Worm (Caenorhabditis elegans) whole organism, L4 larva: ENCODE results near the gene alh-3.

Experiments used
- ZK337.2 ChIP-seq: fragments of 200-800 bp; sonication (Bioruptor generic); IDR thresholded peaks from 2 replicates; pipeline ENCODE4 v1.3.6; 2022; ENCODE audit warnings: missing genetic modification reagents, missing genetic modification characterization, missing compliant biosample characterization
- dmd-8 ChIP-seq: fragments of 200-800 bp; sonication (Bioruptor generic); IDR thresholded peaks from 2 replicates; pipeline ENCODE4 v1.3.6; 2022; ENCODE audit warnings: missing genetic modification characterization, missing compliant biosample characterization
- fkh-10 ChIP-seq: fragments of 150-350 bp; optimal IDR thresholded peaks from 2 replicates; lab custom pipeline; 2014; ENCODE audit warnings: missing biosample characterization, missing genetic modification reagents, missing genetic modification characterization
- nhr-41 ChIP-seq: fragments of 200-800 bp; sonication (Bioruptor generic); IDR thresholded peaks from 2 replicates; pipeline ENCODE4 v1.3.6; 2022; ENCODE audit warnings: missing genetic modification reagents, missing genetic modification characterization, missing compliant biosample characterization
- nhr-77 ChIP-seq: fragments of 150-350 bp; optimal IDR thresholded peaks from 2 replicates; lab custom pipeline; 2014; ENCODE audit warnings: missing biosample characterization, missing genetic modification characterization
- set-16 ChIP-seq: fragments of 200-800 bp; sonication (Bioruptor generic); IDR thresholded peaks from 2 replicates; pipeline ENCODE4 v1.3.6; 2022; ENCODE audit warnings: missing genetic modification reagents, missing genetic modification characterization, missing compliant biosample characterization
- zfp-3 ChIP-seq: fragments of 200-800 bp; sonication (Bioruptor generic); conservative IDR thresholded peaks from 2 replicates; pipeline ENCODE4 v1.3.6; 2022; ENCODE audit warnings: missing genetic modification reagents, missing genetic modification characterization, missing compliant biosample characterization

DNA sequence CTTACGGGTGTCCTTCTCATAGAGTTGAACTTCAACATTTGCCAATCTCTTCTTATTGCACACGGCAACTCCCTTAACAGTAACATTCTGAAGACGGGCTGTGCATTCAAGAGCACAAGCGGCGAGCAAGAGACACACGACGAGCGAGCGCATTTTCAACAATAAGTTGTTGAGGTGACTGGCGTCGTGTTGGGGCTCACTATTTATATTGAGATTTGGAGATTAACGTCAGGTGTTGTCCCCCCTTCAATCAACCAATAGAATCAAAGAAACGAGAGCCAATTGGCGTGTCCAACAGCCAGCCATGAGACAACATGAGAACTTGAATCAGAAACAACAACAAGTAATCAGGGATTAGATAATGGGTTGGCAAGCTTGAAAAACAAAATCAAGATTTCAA lies 41.6 kb downstream of the alh-3 start, which contains the start of gene ttr-16:
- no peak for TF ChIP-seq set-16 (GFP tag; lab: Robert Waterston, UW)
- TF ChIP-seq nhr-77 (tag; lab: Kevin White, UChicago): no peak
- TF ChIP-seq ZK337.2 (GFP tag; lab: Robert Waterston, UW): no peak
- TF ChIP-seq nhr-41 (GFP tag; lab: Robert Waterston, UW): no peak
- TF ChIP-seq dmd-8 (GFP tag; lab: Robert Waterston, UW): no peak
- TF ChIP-seq zfp-3 (GFP tag; lab: Robert Waterston, UW): no peak
- TF ChIP-seq fkh-10 (GFP tag; lab: Kevin White, UChicago): no peak
